Worm (Caenorhabditis elegans) whole organism, L2 larva: ENCODE results near the gene chtb-1.

Experiments
- ceh-16 ChIP-seq: fragments of 150-350 bp; optimal IDR thresholded peaks from 2 replicates; lab custom pipeline; 2014; ENCODE audit warnings: missing biosample characterization, missing genetic modification characterization
- lin-11 ChIP-seq: fragments of 150-350 bp; sonication (generic microtip); optimal IDR thresholded peaks from 2 replicates; lab custom pipeline; 2014; ENCODE audit warnings: missing biosample characterization, missing genetic modification characterization, inconsistent platforms, mixed read lengths
- lin-39 ChIP-seq: fragments of 150-350 bp; optimal IDR thresholded peaks from 2 replicates; lab custom pipeline; 2014; ENCODE audit warnings: missing biosample characterization, missing genetic modification reagents, missing genetic modification characterization
- nhr-129 ChIP-seq: fragments of 150-350 bp; optimal IDR thresholded peaks from 2 replicates; lab custom pipeline; 2014; ENCODE audit warnings: missing biosample characterization, missing genetic modification characterization
- nhr-21 ChIP-seq: fragments of 150-350 bp; optimal IDR thresholded peaks from 2 replicates; lab custom pipeline; 2014; ENCODE audit warnings: missing biosample characterization, missing genetic modification characterization
- nhr-237 ChIP-seq: fragments of 150-350 bp; optimal IDR thresholded peaks from 2 replicates; lab custom pipeline; 2014; ENCODE audit warnings: missing biosample characterization, missing genetic modification characterization
- unc-39 ChIP-seq: fragments of 150-350 bp; optimal IDR thresholded peaks from 2 replicates; lab custom pipeline; 2014; ENCODE audit warnings: missing biosample characterization, missing genetic modification characterization

ce11 chrIII:9328732-9329131 lies 26.5 kb downstream of the chtb-1 start:
- TF ChIP-seq unc-39 (tag; lab: Kevin White, UChicago): no peak
- no peak for TF ChIP-seq ceh-16
- TF ChIP-seq nhr-129: peak; percentile 73
- no peak for TF ChIP-seq nhr-237 (tag; lab: Kevin White, UChicago)
- no peak for TF ChIP-seq nhr-21 (tag; lab: Kevin White, UChicago)
- TF ChIP-seq lin-39 (tag; lab: Kevin White, UChicago): no peak
- TF ChIP-seq lin-11 (tag; lab: Kevin White, UChicago): no peak
